Fruit fly (Drosophila melanogaster): ENCODE data around the gene CG46320.
A peak's percentile ranks its signal among the peaks of the same experiment; 100 is the strongest.

Gene CG46320

dm6 chr3L:5663876-5664718 lies at the start of gene CG46320:
Gene CG46320, plus strand, starts transcription at chr3L:5664121.
- no peak for TF ChIP-seq Mio (GFP tag; optimal IDR thresholded peaks at IDR 0.05)
- TF ChIP-seq Rel (GFP tag; optimal IDR thresholded peaks at IDR 0.05): no peak
- no peak for TF ChIP-seq Rel (tag; optimal IDR thresholded peaks at IDR 0.05)
- no peak for TF ChIP-seq Hnf4 (GFP tag; optimal IDR thresholded peaks at IDR 0.05)
- no peak for TF ChIP-seq CG9705 (GFP tag; optimal IDR thresholded peaks at IDR 0.05)

- no peak for TF ChIP-seq OdsH (GFP tag; optimal IDR thresholded peaks at IDR 0.05)
- TF ChIP-seq dl (GFP tag; optimal IDR thresholded peaks at IDR 0.05; ENCODE audit: insufficient read depth in 1 of 2, partially characterized antibody in 2 of 2): no peak
- TF ChIP-seq HLH106 (tag; optimal IDR thresholded peaks at IDR 0.05): no peak
- no peak for TF ChIP-seq N (GFP tag; optimal IDR thresholded peaks at IDR 0.05)
- no peak for TF ChIP-seq rgr (GFP tag; optimal IDR thresholded peaks at IDR 0.05)
- no peak for TF ChIP-seq Rel (GFP tag; optimal IDR thresholded peaks at IDR 0.05)
- no peak for TF ChIP-seq Rel (tag; optimal IDR thresholded peaks at IDR 0.05)
- peak; percentile 20 for TF ChIP-seq psq (GFP tag; optimal IDR thresholded peaks at IDR 0.05)
- TF ChIP-seq ey (GFP tag; optimal IDR thresholded peaks at IDR 0.05): no peak
Observed at dm6 chr3L:5615744-5616143, 48.2 kb upstream of the CG46320 start.

dm6 chr3L:5616472-5616871 lies 47.4 kb upstream of the CG46320 start:
- TF ChIP-seq psq (GFP tag; optimal IDR thresholded peaks at IDR 0.05) (peak; percentile 12), lola (GFP tag; optimal IDR thresholded peaks at IDR 0.05) (no peak)

DNA sequence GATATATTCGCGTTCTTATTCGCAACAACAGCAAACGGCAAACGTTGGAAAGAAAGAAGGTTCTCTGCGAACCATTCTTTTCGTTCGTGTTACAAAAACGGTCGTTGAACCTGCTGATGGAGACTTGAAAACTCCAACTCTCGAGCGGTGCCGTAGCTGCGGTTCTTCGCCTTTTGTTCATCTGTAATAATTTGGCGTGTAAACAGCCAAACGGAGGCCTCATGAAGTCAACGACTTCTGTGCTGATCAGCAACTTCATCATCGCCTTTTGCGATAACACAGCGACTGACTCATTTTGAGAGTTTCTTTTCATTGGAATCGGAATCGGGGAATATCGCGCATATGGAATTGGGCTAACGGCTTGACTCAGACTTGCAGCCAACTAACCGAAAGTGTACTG lies 46.5 kb upstream of the CG46320 start:
- TF ChIP-seq woc (GFP tag; optimal IDR thresholded peaks at IDR 0.05) (no peak), psq (GFP tag; optimal IDR thresholded peaks at IDR 0.05) (peak; percentile 57)

dm6 chr3L:5618697-5619096 lies 45.2 kb upstream of the CG46320 start:
- TF ChIP-seq br (GFP tag; optimal IDR thresholded peaks at IDR 0.05): no peak
- no peak for TF ChIP-seq h (GFP tag; optimal IDR thresholded peaks at IDR 0.05)
- no peak for TF ChIP-seq CrebA (GFP tag; optimal IDR thresholded peaks at IDR 0.05; ENCODE audit: borderline replicate concordance)
- no peak for TF ChIP-seq rgr (GFP tag; optimal IDR thresholded peaks at IDR 0.05)
- TF ChIP-seq dmrt93B (GFP tag; optimal IDR thresholded peaks at IDR 0.05): no peak
- no peak for TF ChIP-seq usp (GFP tag; optimal IDR thresholded peaks at IDR 0.05)
- TF ChIP-seq brk (GFP tag; optimal IDR thresholded peaks at IDR 0.05): no peak
- no peak for TF ChIP-seq foxo (GFP tag; optimal IDR thresholded peaks at IDR 0.05)
- TF ChIP-seq Vsx2 (GFP tag; optimal IDR thresholded peaks at IDR 0.05; ENCODE audit: partially characterized antibody): no peak
- TF ChIP-seq GATAd (GFP tag; optimal IDR thresholded peaks at IDR 0.05): no peak

- TF ChIP-seq dl (GFP tag; optimal IDR thresholded peaks at IDR 0.05; ENCODE audit: insufficient read depth in 1 of 2, partially characterized antibody in 2 of 2) (no peak), Mio (GFP tag; optimal IDR thresholded peaks at IDR 0.05) (no peak), woc (GFP tag; optimal IDR thresholded peaks at IDR 0.05) (no peak), lola (GFP tag; optimal IDR thresholded peaks at IDR 0.05) (no peak), rgr (GFP tag; optimal IDR thresholded peaks at IDR 0.05) (no peak), psq (GFP tag; optimal IDR thresholded peaks at IDR 0.05) (no peak), jim (GFP tag; optimal IDR thresholded peaks at IDR 0.05) (no peak), GATAd (GFP tag; optimal IDR thresholded peaks at IDR 0.05) (no peak), HLH106 (tag; optimal IDR thresholded peaks at IDR 0.05) (no peak), Abd-B (GFP tag; optimal IDR thresholded peaks at IDR 0.05) (no peak), Rel (GFP tag; optimal IDR thresholded peaks at IDR 0.05) (no peak), Rel (tag; optimal IDR thresholded peaks at IDR 0.05) (no peak), Dif (GFP tag; optimal IDR thresholded peaks at IDR 0.05; ENCODE audit: partially characterized antibody) (no peak), Hr78 (GFP tag; optimal IDR thresholded peaks at IDR 0.05) (no peak), Hr83 (GFP tag; optimal IDR thresholded peaks at IDR 0.05; ENCODE audit: poor library complexity, severe bottlenecking) (no peak), Dfd (GFP tag; optimal IDR thresholded peaks at IDR 0.05) (no peak), CG32264 (GFP tag; optimal IDR thresholded peaks at IDR 0.05) (no peak), sage (GFP tag; optimal IDR thresholded peaks at IDR 0.05) (no peak), br (GFP tag; optimal IDR thresholded peaks at IDR 0.05) (no peak)
Observed at dm6 chr3L:5621506-5621905, 42.4 kb upstream of the CG46320 start.
